Worm (Caenorhabditis elegans) whole organism, L2 larva: ENCODE results near the gene cwf-19L2.

Experiments used
- F13H6.1 ChIP-seq: sonication (generic microtip); optimal IDR thresholded peaks from 2 replicates; lab custom pipeline; 2016; ENCODE audit warnings: missing genetic modification characterization, missing compliant biosample characterization
- R02D3.7 ChIP-seq: fragments of 150-350 bp; optimal IDR thresholded peaks from 2 replicates; lab custom pipeline; 2014; ENCODE audit warnings: missing biosample characterization, missing genetic modification characterization
- Y55F3AM.14 ChIP-seq: fragments of 200-800 bp; sonication (Bioruptor generic); optimal IDR thresholded peaks from 2 replicates; lab custom pipeline; 2018; ENCODE audit warnings: mild to moderate bottlenecking, missing genetic modification characterization, missing compliant biosample characterization
- ZK546.5 ChIP-seq: sonication (generic microtip); optimal IDR thresholded peaks from 2 replicates; lab custom pipeline; 2017; ENCODE audit warnings: missing biosample characterization, missing genetic modification characterization
- aly-2 ChIP-seq: fragments of 150-350 bp; optimal IDR thresholded peaks from 2 replicates; lab custom pipeline; 2014; ENCODE audit warnings: missing biosample characterization, missing genetic modification characterization
- ama-1 ChIP-seq: fragments of 150-350 bp; optimal IDR thresholded peaks from 2 replicates; lab custom pipeline; 2018; ENCODE audit warnings: inconsistent platforms
- blmp-1 ChIP-seq: sonication (generic microtip); optimal IDR thresholded peaks from 2 replicates; lab custom pipeline; 2017; ENCODE audit warnings: missing genetic modification characterization, mild to moderate bottlenecking, missing compliant biosample characterization, antibody characterized with exemption, moderate library complexity; ENCODE audit not compliant: insufficient read depth
- ceh-16 ChIP-seq: fragments of 150-350 bp; optimal IDR thresholded peaks from 2 replicates; lab custom pipeline; 2014; ENCODE audit warnings: missing biosample characterization, missing genetic modification characterization
- ceh-82 ChIP-seq: fragments of 150-350 bp; optimal IDR thresholded peaks from 2 replicates; lab custom pipeline; 2014; ENCODE audit warnings: missing biosample characterization, missing genetic modification characterization
- crh-2 ChIP-seq: sonication (generic microtip); optimal IDR thresholded peaks from 2 replicates; lab custom pipeline; 2017; ENCODE audit warnings: missing biosample characterization, missing genetic modification characterization
- egl-27 ChIP-seq: sonication (generic microtip); optimal IDR thresholded peaks from 3 replicates; lab custom pipeline; 2017; ENCODE audit warnings: missing biosample characterization, missing genetic modification reagents, missing genetic modification characterization
- elt-1 ChIP-seq: fragments of 150-350 bp; optimal IDR thresholded peaks from 2 replicates; lab custom pipeline; 2014; ENCODE audit warnings: missing biosample characterization, missing genetic modification characterization
- gmeb-1 ChIP-seq: fragments of 150-350 bp; optimal IDR thresholded peaks from 2 replicates; lab custom pipeline; 2014; ENCODE audit warnings: missing biosample characterization, missing genetic modification characterization
- lin-11 ChIP-seq: fragments of 150-350 bp; sonication (generic microtip); optimal IDR thresholded peaks from 2 replicates; lab custom pipeline; 2014; ENCODE audit warnings: missing biosample characterization, missing genetic modification characterization, inconsistent platforms, mixed read lengths
- lin-13 ChIP-seq: fragments of 150-350 bp; optimal IDR thresholded peaks from 2 replicates; lab custom pipeline; 2014; ENCODE audit warnings: missing biosample characterization, missing genetic modification reagents, missing genetic modification characterization
- lsy-2 ChIP-seq, 2 experiments: fragments of 150-350 bp in 1 of 2; sonication (generic microtip) in 1 of 2; optimal IDR thresholded peaks; 2 replicates each; lab custom pipeline; 2014 to 2017; ENCODE audit warnings: missing biosample characterization in 2 of 2, missing genetic modification characterization in 2 of 2
- mab-5 ChIP-seq: fragments of 150-350 bp; optimal IDR thresholded peaks from 2 replicates; lab custom pipeline; 2014; ENCODE audit warnings: missing biosample characterization, missing genetic modification characterization
- mbf-1 ChIP-seq: sonication (generic microtip); optimal IDR thresholded peaks from 2 replicates; lab custom pipeline; 2017; ENCODE audit warnings: missing biosample characterization, missing genetic modification characterization
- nhr-11 ChIP-seq: fragments of 150-350 bp; optimal IDR thresholded peaks from 2 replicates; lab custom pipeline; 2014; ENCODE audit warnings: missing biosample characterization, missing genetic modification characterization
- nhr-21 ChIP-seq: fragments of 150-350 bp; optimal IDR thresholded peaks from 2 replicates; lab custom pipeline; 2014; ENCODE audit warnings: missing biosample characterization, missing genetic modification characterization
- nhr-237 ChIP-seq: fragments of 150-350 bp; optimal IDR thresholded peaks from 2 replicates; lab custom pipeline; 2014; ENCODE audit warnings: missing biosample characterization, missing genetic modification characterization
- nhr-6 ChIP-seq: fragments of 150-350 bp; optimal IDR thresholded peaks from 2 replicates; lab custom pipeline; 2014; ENCODE audit warnings: missing biosample characterization, missing genetic modification characterization
- nhr-77 ChIP-seq: fragments of 150-350 bp; optimal IDR thresholded peaks from 2 replicates; lab custom pipeline; 2014; ENCODE audit warnings: missing biosample characterization, missing genetic modification characterization
- peb-1 ChIP-seq: fragments of 150-350 bp; optimal IDR thresholded peaks from 2 replicates; lab custom pipeline; 2014; ENCODE audit warnings: missing biosample characterization, missing genetic modification characterization
- sem-4 ChIP-seq: fragments of 150-350 bp; optimal IDR thresholded peaks from 2 replicates; lab custom pipeline; 2014; ENCODE audit warnings: missing biosample characterization, missing genetic modification reagents, missing genetic modification characterization
- skn-1 ChIP-seq: sonication (generic microtip); optimal IDR thresholded peaks from 2 replicates; lab custom pipeline; 2017; ENCODE audit warnings: missing biosample characterization, missing genetic modification characterization
- sma-3 ChIP-seq: sonication (generic microtip); optimal IDR thresholded peaks from 2 replicates; lab custom pipeline; 2016; ENCODE audit warnings: missing genetic modification reagents, missing genetic modification characterization, missing compliant biosample characterization
- sma-9 ChIP-seq, 2 experiments: fragments of 150-350 bp in 1 of 2; sonication (generic microtip) in 1 of 2; optimal IDR thresholded peaks; 2 replicates each; lab custom pipeline; 2014 to 2016; ENCODE audit warnings: missing genetic modification characterization in 2 of 2, mild to moderate bottlenecking in 1 of 2, missing biosample characterization in 1 of 2, missing compliant biosample characterization in 1 of 2, missing genetic modification reagents in 1 of 2, moderate library complexity in 1 of 2
- snpc-4 ChIP-seq: fragments of 150-350 bp; optimal IDR thresholded peaks from 2 replicates; lab custom pipeline; 2014; ENCODE audit warnings: missing biosample characterization, missing genetic modification characterization
- unc-39 ChIP-seq: fragments of 150-350 bp; optimal IDR thresholded peaks from 2 replicates; lab custom pipeline; 2014; ENCODE audit warnings: missing biosample characterization, missing genetic modification characterization
- zag-1 ChIP-seq: fragments of 150-350 bp; optimal IDR thresholded peaks from 2 replicates; lab custom pipeline; 2014; ENCODE audit warnings: missing biosample characterization, missing genetic modification characterization
- ztf-1 ChIP-seq: fragments of 200-800 bp; sonication (Bioruptor generic); conservative IDR thresholded peaks from 2 replicates; pipeline ENCODE4 v1.3.6; 2022; ENCODE audit warnings: missing genetic modification characterization, missing compliant biosample characterization
- ztf-11 ChIP-seq: sonication (generic microtip); optimal IDR thresholded peaks from 2 replicates; lab custom pipeline; 2017; ENCODE audit warnings: missing biosample characterization, missing genetic modification characterization

cwf-19L2 gene

ce11 chrIII:7293075-7293684 is at the start of gene cwf-19L2:
cwf-19L2 (plus strand) TSS chrIII:7293634.
- TF ChIP-seq ZK546.5 (tag; lab: Kevin White, UChicago) (no peak), lsy-2 (tag; optimal IDR thresholded peaks at IDR 0.05; lab: Kevin White, UChicago) (peak in 1 of 2 experiments; percentile 80)
- TF ChIP-seq, all 48 proteins: peak for 1

ce11 chrIII:7246389-7246788 is 47.0 kb upstream of the cwf-19L2 start:
- TF ChIP-seq F13H6.1 (no peak), peb-1 (no peak)

ce11 chrIII:7247740-7248139 is 45.7 kb upstream of the cwf-19L2 start, which contains the start of gene zmp-6:
zmp-6 (minus strand) TSS chrIII:7247840.
- TF ChIP-seq nhr-77 (tag; lab: Kevin White, UChicago) (no peak), blmp-1 (no peak), ceh-16 (tag; lab: Kevin White, UChicago) (no peak), sma-3 (GFP tag; lab: Kevin White, UChicago) (no peak), R02D3.7 (tag; lab: Kevin White, UChicago) (no peak), ztf-1 (GFP tag; lab: Robert Waterston, UW) (no peak), unc-39 (tag; lab: Kevin White, UChicago) (no peak), lin-11 (tag; lab: Kevin White, UChicago) (no peak), elt-1 (no peak)

ce11 chrIII:7253669-7254068 is 39.8 kb upstream of the cwf-19L2 start:
- TF ChIP-seq egl-27 (tag; lab: Kevin White, UChicago) = no peak
- TF ChIP-seq mab-5 (tag; lab: Kevin White, UChicago) = no peak
- TF ChIP-seq sma-9 (GFP tag; optimal IDR thresholded peaks at IDR 0.05; lab: Kevin White, UChicago) = peak; percentile 41
- no peak for TF ChIP-seq sma-9 (tag; optimal IDR thresholded peaks at IDR 0.05; lab: Kevin White, UChicago)
- TF ChIP-seq sma-3 (GFP tag; lab: Kevin White, UChicago) = no peak
- no peak for TF ChIP-seq nhr-237 (tag; lab: Kevin White, UChicago)
- no peak for TF ChIP-seq lin-11 (tag; lab: Kevin White, UChicago)
- TF ChIP-seq lsy-2 (tag; optimal IDR thresholded peaks at IDR 0.05; lab: Kevin White, UChicago) = peak in 1 of 2 experiments; percentile 21
- TF ChIP-seq ama-1 = no peak
- no peak for TF ChIP-seq nhr-21 (tag; lab: Kevin White, UChicago)
- no peak for TF ChIP-seq ztf-11
- no peak for TF ChIP-seq mbf-1 (tag; lab: Kevin White, UChicago)
- TF ChIP-seq aly-2 (tag; lab: Kevin White, UChicago) = no peak
- no peak for TF ChIP-seq crh-2 (tag; lab: Kevin White, UChicago)
- no peak for TF ChIP-seq lin-13
- TF ChIP-seq zag-1 (tag; lab: Kevin White, UChicago) = no peak
- no peak for TF ChIP-seq unc-39 (tag; lab: Kevin White, UChicago)
- no peak for TF ChIP-seq snpc-4 (tag; lab: Kevin White, UChicago)
- TF ChIP-seq, all 48 proteins: peak for 2

ce11 chrIII:7258931-7259330 is 34.5 kb upstream of the cwf-19L2 start, which contains the start of gene B0361.4:
B0361.4 (plus strand) TSS chrIII:7258991.
- no peak for TF ChIP-seq blmp-1
- no peak for TF ChIP-seq R02D3.7 (tag; lab: Kevin White, UChicago)
- no peak for TF ChIP-seq nhr-11 (tag; lab: Kevin White, UChicago)
- no peak for TF ChIP-seq peb-1
- no peak for TF ChIP-seq egl-27 (tag; lab: Kevin White, UChicago)
- no peak for TF ChIP-seq gmeb-1
- TF ChIP-seq Y55F3AM.14 (GFP tag; lab: Kevin White, UChicago) = no peak
- no peak for TF ChIP-seq snpc-4 (tag; lab: Kevin White, UChicago)
- TF ChIP-seq zag-1 (tag; lab: Kevin White, UChicago) = no peak
- TF ChIP-seq ceh-16 (tag; lab: Kevin White, UChicago) = no peak
- no peak for TF ChIP-seq lsy-2 (tag; optimal IDR thresholded peaks at IDR 0.05; lab: Kevin White, UChicago)
- no peak for TF ChIP-seq nhr-6 (tag; lab: Kevin White, UChicago)
- TF ChIP-seq ama-1 = no peak
- no peak for TF ChIP-seq skn-1 (tag; lab: Kevin White, UChicago)
- TF ChIP-seq lin-11 (tag; lab: Kevin White, UChicago) = no peak
- TF ChIP-seq F13H6.1 = no peak
- TF ChIP-seq sem-4 (tag; lab: Kevin White, UChicago) = no peak
- no peak for TF ChIP-seq elt-1
- TF ChIP-seq mbf-1 (tag; lab: Kevin White, UChicago) = no peak
- no peak for TF ChIP-seq ceh-82
